Worm (Caenorhabditis elegans): ENCODE data around the gene srx-20.
"Not testable (repeated sequence)": the region's sequence is repeated elsewhere in the genome, so short reads cannot be mapped to it uniquely, and the experiment has no call there.

Gene srx-20

ce11 chrIV:6867791-6868190, at the start of gene srx-20:
Gene srx-20, plus strand, starts transcription at chrIV:6868091.
- TF ChIP-seq dao-5 (tag; optimal IDR thresholded peaks at IDR 0.05), result no peak
- TF ChIP-seq him-1 (tag; optimal IDR thresholded peaks at IDR 0.05), result no peak
- no peak for TF ChIP-seq W03F9.2 (tag; optimal IDR thresholded peaks at IDR 0.05)

- no peak for TF ChIP-seq W03F9.2 (tag; optimal IDR thresholded peaks at IDR 0.05)
Observed at ce11 chrIV:6818369-6818768, 49.5 kb upstream of the srx-20 start, which contains the start of gene C17H12.8. Gene C17H12.8, plus strand, starts transcription at chrIV:6818703.

ce11 chrIV:6821709-6822108, 46.2 kb upstream of the srx-20 start:
- TF ChIP-seq him-1 (tag; optimal IDR thresholded peaks at IDR 0.05) (no peak), dao-5 (tag; optimal IDR thresholded peaks at IDR 0.05) (no peak), W03F9.2 (tag; optimal IDR thresholded peaks at IDR 0.05) (no peak)

ce11 chrIV:6822406-6822805, 45.5 kb upstream of the srx-20 start, which contains the start of gene C17H12.6:
Gene C17H12.6, minus strand, starts transcription at chrIV:6822506.
- TF ChIP-seq W03F9.2 (tag; optimal IDR thresholded peaks at IDR 0.05), result no peak
- TF ChIP-seq him-1 (tag; optimal IDR thresholded peaks at IDR 0.05), result no peak
- no peak for TF ChIP-seq dao-5 (tag; optimal IDR thresholded peaks at IDR 0.05)

ce11 chrIV:6824622-6825021, 43.3 kb upstream of the srx-20 start, which contains the start of gene H20E11.3:
Gene H20E11.3, plus strand, starts transcription at chrIV:6824816.
- TF ChIP-seq W03F9.2 (tag; optimal IDR thresholded peaks at IDR 0.05), result no peak
- no peak for TF ChIP-seq him-1 (tag; optimal IDR thresholded peaks at IDR 0.05)
- no peak for TF ChIP-seq dao-5 (tag; optimal IDR thresholded peaks at IDR 0.05)

ce11 chrIV:6827477-6827876, 40.4 kb upstream of the srx-20 start, which contains the start of gene H20E11.2:
Gene H20E11.2, plus strand, starts transcription at chrIV:6827777.
- not testable (repeated sequence) for TF ChIP-seq him-1, W03F9.2, dao-5 (tag; optimal IDR thresholded peaks at IDR 0.05)

- TF ChIP-seq W03F9.2 (tag; optimal IDR thresholded peaks at IDR 0.05) (no peak), him-1 (tag; optimal IDR thresholded peaks at IDR 0.05) (no peak), dao-5 (tag; optimal IDR thresholded peaks at IDR 0.05) (no peak)
Observed at ce11 chrIV:6829902-6830301, 38.0 kb upstream of the srx-20 start, which contains the start of gene H20E11.1. Gene H20E11.1, plus strand, starts transcription at chrIV:6830145.

ce11 chrIV:6832194-6832593, 35.7 kb upstream of the srx-20 start:
- TF ChIP-seq him-1 (tag; optimal IDR thresholded peaks at IDR 0.05), result no peak
- no peak for TF ChIP-seq dao-5 (tag; optimal IDR thresholded peaks at IDR 0.05)
- TF ChIP-seq W03F9.2 (tag; optimal IDR thresholded peaks at IDR 0.05), result no peak

- TF ChIP-seq W03F9.2 (tag; optimal IDR thresholded peaks at IDR 0.05) (no peak), him-1 (tag; optimal IDR thresholded peaks at IDR 0.05) (no peak), dao-5 (tag; optimal IDR thresholded peaks at IDR 0.05) (no peak)
Observed at ce11 chrIV:6833617-6834016, 34.3 kb upstream of the srx-20 start.

- TF ChIP-seq dao-5 (tag; optimal IDR thresholded peaks at IDR 0.05) (no peak), him-1 (tag; optimal IDR thresholded peaks at IDR 0.05) (no peak), W03F9.2 (tag; optimal IDR thresholded peaks at IDR 0.05) (no peak)
Observed at ce11 chrIV:6834705-6835104, 33.2 kb upstream of the srx-20 start.

- TF ChIP-seq him-1 (tag; optimal IDR thresholded peaks at IDR 0.05) (no peak), W03F9.2 (tag; optimal IDR thresholded peaks at IDR 0.05) (no peak), dao-5 (tag; optimal IDR thresholded peaks at IDR 0.05) (no peak)
Observed at ce11 chrIV:6836769-6837168, 31.1 kb upstream of the srx-20 start.

- TF ChIP-seq him-1 (tag; optimal IDR thresholded peaks at IDR 0.05) (peak; percentile 63), dao-5 (tag; optimal IDR thresholded peaks at IDR 0.05) (no peak), W03F9.2 (tag; optimal IDR thresholded peaks at IDR 0.05) (peak; percentile 66)
Observed at ce11 chrIV:6839091-6839522, 28.8 kb upstream of the srx-20 start.

- TF ChIP-seq W03F9.2 (tag; optimal IDR thresholded peaks at IDR 0.05) (no peak), him-1 (tag; optimal IDR thresholded peaks at IDR 0.05) (no peak), dao-5 (tag; optimal IDR thresholded peaks at IDR 0.05) (no peak)
Observed at ce11 chrIV:6841562-6842282, 26.2 kb upstream of the srx-20 start.

ce11 chrIV:6842470-6843008, 25.4 kb upstream of the srx-20 start, which contains the start of gene lip-1:
Gene lip-1, plus strand, starts transcription at chrIV:6842958.
- TF ChIP-seq dao-5 (tag; optimal IDR thresholded peaks at IDR 0.05) (no peak), him-1 (tag; optimal IDR thresholded peaks at IDR 0.05) (no peak), W03F9.2 (tag; optimal IDR thresholded peaks at IDR 0.05) (no peak)

All from whole organism, L4/young adult.